Worm (Caenorhabditis elegans): ENCODE results near the gene Y67A10A.2.

- no peak for TF ChIP-seq T22C8.4 (GFP tag; IDR thresholded peaks at IDR 0.05)
- no peak for TF ChIP-seq ztf-29 (GFP tag; IDR thresholded peaks at IDR 0.05)
- TF ChIP-seq flt-1 (GFP tag; IDR thresholded peaks at IDR 0.05), result no peak
- TF ChIP-seq cog-1 (tag; optimal IDR thresholded peaks at IDR 0.05), result no peak
- TF ChIP-seq med-1 (GFP tag; optimal IDR thresholded peaks at IDR 0.05; ENCODE audit: insufficient read depth), result no peak
- TF ChIP-seq ref-1 (GFP tag; conservative IDR thresholded peaks at IDR 0.05), result no peak
- no peak for TF ChIP-seq ztf-23 (GFP tag; IDR thresholded peaks at IDR 0.05)
- no peak for TF ChIP-seq klf-2 (GFP tag; conservative IDR thresholded peaks at IDR 0.05)
These were observed 2.1 kb upstream of the Y67A10A.2 start for ce11 chrIV:14335768-14336167.
